Worm (Caenorhabditis elegans) whole organism, midembryonic: ENCODE results near the gene dnc-4.

Source experiments
- T22C8.4 ChIP-seq: fragments of 200-800 bp; sonication (Bioruptor generic); IDR thresholded peaks from 2 replicates; pipeline ENCODE4 v1.3.6; 2022; ENCODE audit warnings: missing genetic modification characterization, missing compliant biosample characterization
- cog-1 ChIP-seq: sonication (generic microtip); optimal IDR thresholded peaks from 2 replicates; lab custom pipeline; 2016; ENCODE audit warnings: missing genetic modification characterization, missing compliant biosample characterization
- flt-1 ChIP-seq: fragments of 200-800 bp; sonication (Bioruptor generic); IDR thresholded peaks from 2 replicates; pipeline ENCODE4 v1.3.6; 2022; ENCODE audit warnings: missing genetic modification characterization, missing compliant biosample characterization
- klf-2 ChIP-seq: fragments of 200-800 bp; sonication (Bioruptor generic); conservative IDR thresholded peaks from 2 replicates; pipeline ENCODE4 v1.3.6; 2022; ENCODE audit warnings: missing genetic modification reagents, missing genetic modification characterization, missing compliant biosample characterization
- ref-1 ChIP-seq: fragments of 200-800 bp; sonication (Bioruptor generic); conservative IDR thresholded peaks from 2 replicates; pipeline ENCODE4 v1.3.6; 2022; ENCODE audit warnings: missing genetic modification reagents, missing genetic modification characterization, missing compliant biosample characterization
- tab-1 ChIP-seq: fragments of 200-800 bp; sonication (Bioruptor generic); IDR thresholded peaks from 2 replicates; pipeline ENCODE4 v1.3.6; 2022; ENCODE audit warnings: missing genetic modification characterization, missing compliant biosample characterization
- ztf-23 ChIP-seq: fragments of 200-800 bp; sonication (Bioruptor generic); IDR thresholded peaks from 2 replicates; pipeline ENCODE4 v1.3.6; 2022; ENCODE audit warnings: missing genetic modification reagents, missing genetic modification characterization, missing compliant biosample characterization
- ztf-29 ChIP-seq: fragments of 200-800 bp; sonication (Bioruptor generic); IDR thresholded peaks from 2 replicates; pipeline ENCODE4 v1.3.6; 2022; ENCODE audit warnings: missing genetic modification reagents, missing genetic modification characterization, missing compliant biosample characterization

- TF ChIP-seq flt-1 (GFP tag; lab: Robert Waterston, UW) (no peak), ref-1 (GFP tag; lab: Robert Waterston, UW) (no peak), ztf-29 (no peak), ztf-23 (GFP tag; lab: Robert Waterston, UW) (no peak), T22C8.4 (GFP tag; lab: Robert Waterston, UW) (no peak), tab-1 (no peak), cog-1 (no peak), klf-2 (GFP tag; lab: Robert Waterston, UW) (no peak)
Measured at ce11 chrIV:8013849-8014248, 5.8 kb downstream of the dnc-4 start, which contains the start of gene C26B2.8.
